Fruit fly (Drosophila melanogaster) whole organism, embryonic: Measurements from ENCODE around the gene CG13096.

Experiments
- ATbp ChIP-seq: fragments of 200-800 bp; sonication (Bioruptor generic); optimal IDR thresholded peaks from 2 replicates; lab custom pipeline; 2017; ENCODE audit warnings: missing biosample characterization, mild to moderate bottlenecking, missing genetic modification characterization, missing genetic modification reagents
- Atf6 ChIP-seq: fragments of 200-800 bp; sonication (Bioruptor generic); IDR thresholded peaks from 2 replicates; pipeline ENCODE4 v1.3.6; 2022; ENCODE audit warnings: missing biosample characterization, missing genetic modification characterization
- CG11456 ChIP-seq: fragments of 200-800 bp; sonication (Bioruptor generic); IDR thresholded peaks from 3 replicates; pipeline ENCODE4 v1.3.6; 2022; ENCODE audit warnings: missing biosample characterization, missing genetic modification characterization
- CG14050 ChIP-seq: fragments of 200-800 bp; sonication (Bioruptor generic); IDR thresholded peaks from 3 replicates; pipeline ENCODE4 v1.3.6; 2022; ENCODE audit warnings: missing biosample characterization, missing genetic modification characterization
- CG14965 ChIP-seq: fragments of 200-800 bp; sonication (Bioruptor generic); optimal IDR thresholded peaks from 2 replicates; lab custom pipeline; 2016; ENCODE audit warnings: missing biosample characterization, missing genetic modification characterization, borderline replicate concordance
- CG15011 ChIP-seq: fragments of 200-800 bp; sonication (Bioruptor generic); optimal IDR thresholded peaks from 3 replicates; lab custom pipeline; 2018; ENCODE audit warnings: missing biosample characterization, mild to moderate bottlenecking, missing genetic modification characterization
- CG15269 ChIP-seq: fragments of 200-800 bp; sonication (Bioruptor generic); optimal IDR thresholded peaks from 2 replicates; lab custom pipeline; 2018; ENCODE audit warnings: missing biosample characterization, mild to moderate bottlenecking, missing genetic modification characterization, moderate library complexity
- CG15479 ChIP-seq: fragments of 200-800 bp; sonication (Bioruptor generic); optimal IDR thresholded peaks from 3 replicates; lab custom pipeline; 2019; ENCODE audit warnings: missing biosample characterization, mild to moderate bottlenecking, missing genetic modification characterization, moderate library complexity
- CG15601 ChIP-seq: fragments of 200-800 bp; sonication (Bioruptor generic); optimal IDR thresholded peaks from 3 replicates; lab custom pipeline; 2019; ENCODE audit warnings: missing biosample characterization, mild to moderate bottlenecking, missing genetic modification characterization, moderate library complexity
- CG18599 ChIP-seq: fragments of 200-800 bp; sonication (Bioruptor generic); optimal IDR thresholded peaks from 3 replicates; lab custom pipeline; 2017; ENCODE audit warnings: missing biosample characterization, missing genetic modification characterization, mild to moderate bottlenecking, moderate library complexity, missing genetic modification reagents
- CG30020 ChIP-seq: fragments of 200-800 bp; optimal IDR thresholded peaks from 2 replicates; lab custom pipeline; 2019; ENCODE audit warnings: missing biosample characterization, mild to moderate bottlenecking, missing genetic modification characterization, moderate library complexity
- CG30431 ChIP-seq: fragments of 200-800 bp; sonication (Bioruptor generic); optimal IDR thresholded peaks from 2 replicates; lab custom pipeline; 2017; ENCODE audit warnings: missing biosample characterization, missing genetic modification characterization
- CG3065 ChIP-seq: fragments of 200-800 bp; sonication (Bioruptor generic); optimal IDR thresholded peaks from 2 replicates; lab custom pipeline; 2016; ENCODE audit warnings: missing biosample characterization, missing genetic modification characterization
- CG3726 ChIP-seq: fragments of 200-800 bp; sonication (Bioruptor generic); IDR thresholded peaks from 3 replicates; pipeline ENCODE4, ENCODE4 v1.3.6; 2022; ENCODE audit warnings: missing biosample characterization, missing genetic modification characterization
- CG4617 ChIP-seq: fragments of 200-800 bp; sonication (Bioruptor generic); optimal IDR thresholded peaks from 3 replicates; lab custom pipeline; 2016; ENCODE audit warnings: missing biosample characterization, missing genetic modification characterization, borderline replicate concordance
- CG5953 ChIP-seq: fragments of 200-800 bp; sonication (Bioruptor generic); IDR thresholded peaks from 2 replicates; pipeline ENCODE4 v1.3.6; 2022; ENCODE audit warnings: missing biosample characterization, missing genetic modification characterization
- CG6791 ChIP-seq: fragments of 200-800 bp; sonication (Bioruptor generic); IDR thresholded peaks from 3 replicates; pipeline ENCODE4 v1.3.6; 2022; ENCODE audit warnings: missing biosample characterization, missing genetic modification characterization; ENCODE audit not compliant: partially characterized antibody
- CG7786 ChIP-seq: fragments of 200-800 bp; sonication (Bioruptor generic); optimal IDR thresholded peaks from 2 replicates; lab custom pipeline; 2016; ENCODE audit warnings: missing biosample characterization, missing genetic modification characterization
- CG7928 ChIP-seq: fragments of 200-800 bp; sonication (Bioruptor generic); optimal IDR thresholded peaks from 2 replicates; lab custom pipeline; 2017; ENCODE audit warnings: missing biosample characterization, mild to moderate bottlenecking, missing genetic modification characterization
- CG8281 ChIP-seq: fragments of 200-800 bp; sonication (Bioruptor generic); optimal IDR thresholded peaks from 2 replicates; lab custom pipeline; 2018; ENCODE audit warnings: missing biosample characterization, mild to moderate bottlenecking, missing genetic modification characterization, moderate library complexity
- CG8478 ChIP-seq: fragments of >200 bp; optimal IDR thresholded peaks from 2 replicates; lab custom pipeline; 2018
- CHES-1-like ChIP-seq: fragments of 200-800 bp; sonication (Bioruptor generic); optimal IDR thresholded peaks from 2 replicates; lab custom pipeline; 2016; ENCODE audit warnings: missing biosample characterization, missing genetic modification characterization
- CrebB ChIP-seq: fragments of 200-800 bp; sonication (Bioruptor generic); optimal IDR thresholded peaks from 3 replicates; lab custom pipeline; 2018; ENCODE audit warnings: missing biosample characterization, mild to moderate bottlenecking, missing genetic modification characterization
- D19A ChIP-seq: fragments of 200-800 bp; optimal IDR thresholded peaks from 3 replicates; lab custom pipeline; 2019; ENCODE audit warnings: missing biosample characterization, mild to moderate bottlenecking, missing genetic modification characterization, moderate library complexity
- Dip2 ChIP-seq: fragments of 200-800 bp; sonication (Bioruptor generic); IDR thresholded peaks from 2 replicates; pipeline ENCODE4 v1.3.6; 2022; ENCODE audit warnings: missing biosample characterization, missing genetic modification characterization
- GATAe ChIP-seq: fragments of 200-800 bp; sonication (Bioruptor generic); conservative IDR thresholded peaks from 2 replicates; pipeline ENCODE4 v1.3.6; 2022; ENCODE audit warnings: missing biosample characterization, missing genetic modification characterization
- Hmr ChIP-seq: fragments of 200-800 bp; sonication (Bioruptor generic); optimal IDR thresholded peaks from 3 replicates; lab custom pipeline; 2017; ENCODE audit warnings: mild to moderate bottlenecking, missing biosample characterization, missing genetic modification reagents, missing genetic modification characterization
- Hmx ChIP-seq: fragments of 200-800 bp; sonication (Bioruptor generic); optimal IDR thresholded peaks from 2 replicates; lab custom pipeline; 2016; ENCODE audit warnings: missing biosample characterization, missing genetic modification characterization
- Mad ChIP-seq: fragments of 200-800 bp; sonication (Bioruptor generic); optimal IDR thresholded peaks from 2 replicates; lab custom pipeline; 2016; ENCODE audit warnings: missing biosample characterization, missing genetic modification characterization
- Mrtf ChIP-seq: fragments of 200-800 bp; sonication (Bioruptor generic); IDR thresholded peaks from 3 replicates; pipeline ENCODE4 v1.3.6; 2022; ENCODE audit warnings: missing biosample characterization, missing genetic modification characterization
- NFAT ChIP-seq: fragments of 200-800 bp; sonication (Bioruptor generic); IDR thresholded peaks from 2 replicates; pipeline ENCODE4 v1.3.6; 2022; ENCODE audit warnings: missing biosample characterization, missing genetic modification characterization
- Sox102F ChIP-seq: fragments of 200-800 bp; sonication (Bioruptor generic); optimal IDR thresholded peaks from 2 replicates; lab custom pipeline; 2018; ENCODE audit warnings: missing biosample characterization, mild to moderate bottlenecking, missing genetic modification characterization, moderate library complexity
- Xrp1 ChIP-seq: fragments of 200-800 bp; sonication (Bioruptor generic); IDR thresholded peaks from 2 replicates; pipeline ENCODE4 v1.3.6; 2022; ENCODE audit warnings: missing biosample characterization, missing genetic modification characterization
- bab2 ChIP-seq: fragments of 200-800 bp; sonication (Bioruptor generic); optimal IDR thresholded peaks from 2 replicates; lab custom pipeline; 2016; ENCODE audit warnings: missing biosample characterization, missing genetic modification characterization
- crc ChIP-seq: fragments of 200-800 bp; sonication (Bioruptor generic); optimal IDR thresholded peaks from 2 replicates; lab custom pipeline; 2016; ENCODE audit warnings: missing biosample characterization, missing genetic modification characterization
- dan ChIP-seq: fragments of 200-800 bp; sonication (Bioruptor generic); IDR thresholded peaks from 2 replicates; pipeline ENCODE4 v1.3.6; 2022; ENCODE audit warnings: missing biosample characterization, missing genetic modification characterization
- dpn ChIP-seq, 2 experiments: fragments of 200-800 bp; sonication (Bioruptor generic); optimal IDR thresholded peaks; 3 replicates each; lab custom pipeline; 2016; ENCODE audit warnings: missing biosample characterization in 2 of 2, missing genetic modification characterization in 2 of 2
- ems ChIP-seq: fragments of 200-800 bp; sonication (Bioruptor generic); optimal IDR thresholded peaks from 3 replicates; lab custom pipeline; 2016; ENCODE audit warnings: missing biosample characterization, missing genetic modification characterization
- fd3F ChIP-seq: fragments of 200-800 bp; sonication (Bioruptor generic); optimal IDR thresholded peaks from 2 replicates; lab custom pipeline; 2018; ENCODE audit warnings: missing biosample characterization, mild to moderate bottlenecking, missing genetic modification characterization, moderate library complexity
- h ChIP-seq: fragments of >200 bp; optimal IDR thresholded peaks from 2 replicates; lab custom pipeline; 2017
- jumu ChIP-seq: fragments of 200-800 bp; sonication (Bioruptor generic); optimal IDR thresholded peaks from 3 replicates; lab custom pipeline; 2016; ENCODE audit warnings: missing biosample characterization, missing genetic modification characterization
- knrl ChIP-seq: fragments of 200-800 bp; sonication (Bioruptor generic); IDR thresholded peaks from 3 replicates; pipeline ENCODE4 v1.3.6; 2022; ENCODE audit warnings: missing biosample characterization, missing genetic modification characterization; ENCODE audit not compliant: partially characterized antibody
- lola ChIP-seq, 3 experiments: fragments of >200 bp in 2 of 3; fragments of 200-800 bp in 1 of 3; sonication (Bioruptor generic) in 1 of 3; optimal IDR thresholded peaks; 2 replicates each; lab custom pipeline; 2017 to 2019; ENCODE audit warnings: missing biosample characterization in 3 of 3, missing genetic modification characterization in 3 of 3, mild to moderate bottlenecking in 1 of 3, moderate library complexity in 1 of 3
- nom ChIP-seq: fragments of 200-800 bp; sonication (Bioruptor generic); optimal IDR thresholded peaks from 2 replicates; lab custom pipeline; 2017; ENCODE audit warnings: missing biosample characterization, missing genetic modification characterization, mild to moderate bottlenecking, moderate library complexity, missing genetic modification reagents
- org-1 ChIP-seq: fragments of 200-800 bp; sonication (Bioruptor generic); optimal IDR thresholded peaks from 2 replicates; lab custom pipeline; 2017; ENCODE audit warnings: missing biosample characterization, missing genetic modification characterization
- pb ChIP-seq: fragments of 200-800 bp; sonication (Bioruptor generic); optimal IDR thresholded peaks from 3 replicates; lab custom pipeline; 2016; ENCODE audit warnings: missing biosample characterization, missing genetic modification characterization
- pfk ChIP-seq: fragments of 200-800 bp; sonication (Bioruptor generic); optimal IDR thresholded peaks from 2 replicates; lab custom pipeline; 2018; ENCODE audit warnings: missing biosample characterization, mild to moderate bottlenecking, missing genetic modification characterization, moderate library complexity
- phol ChIP-seq: fragments of 200-800 bp; sonication (Bioruptor generic); optimal IDR thresholded peaks from 3 replicates; lab custom pipeline; 2018; ENCODE audit warnings: missing biosample characterization, mild to moderate bottlenecking, missing genetic modification characterization, moderate library complexity
- pum ChIP-seq: fragments of 200-800 bp; sonication (Bioruptor generic); optimal IDR thresholded peaks from 2 replicates; lab custom pipeline; 2016; ENCODE audit warnings: missing biosample characterization, missing genetic modification characterization
- sens-2 ChIP-seq: fragments of 200-800 bp; sonication (Bioruptor generic); IDR thresholded peaks from 2 replicates; pipeline ENCODE4 v1.3.6; 2022; ENCODE audit warnings: missing biosample characterization, missing genetic modification characterization
- toy ChIP-seq: fragments of 200-800 bp; sonication (Bioruptor generic); IDR thresholded peaks from 2 replicates; pipeline ENCODE4 v1.3.6; 2022; ENCODE audit warnings: missing biosample characterization, missing genetic modification characterization
- trh ChIP-seq: fragments of 200-800 bp; sonication (Bioruptor generic); optimal IDR thresholded peaks from 2 replicates; lab custom pipeline; 2016; ENCODE audit warnings: missing biosample characterization, missing genetic modification characterization

Gene CG13096

dm6 chr2L:8473448-8473847 lies 38.2 kb downstream of the CG13096 start (continued):
- no peak for TF ChIP-seq CG8478 (lab: Kevin White, UChicago)
- peak; percentile 67 for TF ChIP-seq sens-2 (GFP tag; lab: Robert Waterston, UW)
- peak; percentile 4 for TF ChIP-seq ems
- peak; percentile 6 for TF ChIP-seq D19A (tag; lab: Kevin White, UChicago)
- no peak for TF ChIP-seq toy (GFP tag; lab: Robert Waterston, UW)
- peak; percentile 56 for TF ChIP-seq bab2
- TF ChIP-seq ATbp (GFP tag; lab: Kevin White, UChicago) = peak; percentile 26
- TF ChIP-seq CG30020 (tag; lab: Kevin White, UChicago) = no peak
- 0 out of 2 replicates have a peak, but pooled peaks have one; percentile 34 for TF ChIP-seq CG5953 (GFP tag; lab: Robert Waterston, UW)
- TF ChIP-seq CG14965 (GFP tag; lab: Kevin White, UChicago) = no peak
- no peak for TF ChIP-seq CG7786
- TF ChIP-seq CG11456 = no peak
- TF ChIP-seq Hmr = no peak
- TF ChIP-seq nom (GFP tag; lab: Kevin White, UChicago) = peak; percentile 77
- TF ChIP-seq GATAe = no peak
- 0 out of 3 replicates have a peak, but pooled peaks have one; percentile 46 for TF ChIP-seq Mrtf (GFP tag; lab: Robert Waterston, UW)
- TF ChIP-seq dpn (GFP tag; optimal IDR thresholded peaks at IDR 0.05; lab: Kevin White, UChicago) = peak in 1 of 2 experiments; percentile 38
- TF ChIP-seq CG30431 = peak; percentile 37
- TF ChIP-seq CG14050 (GFP tag; lab: Robert Waterston, UW) = peak; percentile 60
- TF ChIP-seq CG15269 (tag; lab: Kevin White, UChicago) = no peak
- no peak for TF ChIP-seq org-1 (GFP tag; lab: Kevin White, UChicago)
- peak; percentile 15 for TF ChIP-seq fd3F (GFP tag; lab: Kevin White, UChicago)
- TF ChIP-seq CG7928 (GFP tag; lab: Kevin White, UChicago) = no peak
- TF ChIP-seq Dip2 (GFP tag; lab: Robert Waterston, UW) = no peak
- TF ChIP-seq CG15479 (GFP tag; lab: Kevin White, UChicago) = no peak
- peak; percentile 67 for TF ChIP-seq phol (tag; lab: Kevin White, UChicago)
- TF ChIP-seq pb (GFP tag; lab: Kevin White, UChicago) = no peak
- no peak for TF ChIP-seq CrebB (tag; lab: Kevin White, UChicago)
- TF ChIP-seq Hmx (GFP tag; lab: Kevin White, UChicago) = no peak
- TF ChIP-seq h = no peak
- TF ChIP-seq Sox102F (GFP tag; lab: Kevin White, UChicago) = peak; percentile 50
- no peak for TF ChIP-seq CG15011 (GFP tag; lab: Kevin White, UChicago)
- peak; percentile 77 for TF ChIP-seq CG18599
- peak; percentile 55 for TF ChIP-seq Atf6 (GFP tag; lab: Robert Waterston, UW)
- TF ChIP-seq trh (GFP tag; lab: Kevin White, UChicago) = no peak
- TF ChIP-seq lola (GFP tag; optimal IDR thresholded peaks at IDR 0.05; lab: Kevin White, UChicago) = peak in 1 of 3 experiments; percentile 63
- TF ChIP-seq CG6791 = no peak
- no peak for TF ChIP-seq dan (GFP tag; lab: Robert Waterston, UW)
- no peak for TF ChIP-seq CHES-1-like (GFP tag; lab: Kevin White, UChicago)
- TF ChIP-seq CG8281 (tag; lab: Kevin White, UChicago) = no peak
- TF ChIP-seq CG15601 (tag; lab: Kevin White, UChicago) = peak; percentile 22
- no peak for TF ChIP-seq pum
- TF ChIP-seq Mad (GFP tag; lab: Kevin White, UChicago) = peak; percentile 12
- TF ChIP-seq CG3726 (GFP tag; lab: Robert Waterston, UW) = no peak
- TF ChIP-seq NFAT (GFP tag; lab: Robert Waterston, UW) = peak; percentile 43; the same call in 1 of the 2 replicates
- peak; percentile 81 for TF ChIP-seq Xrp1 (GFP tag; lab: Robert Waterston, UW)
- no peak for TF ChIP-seq CG4617 (GFP tag; lab: Kevin White, UChicago)
- no peak for TF ChIP-seq pfk (GFP tag; lab: Kevin White, UChicago)
- TF ChIP-seq knrl = no peak
- no peak for TF ChIP-seq jumu (GFP tag; lab: Kevin White, UChicago)
- no peak for TF ChIP-seq CG3065 (GFP tag; lab: Kevin White, UChicago)
- no peak for TF ChIP-seq crc (GFP tag; lab: Kevin White, UChicago)
